In genomic region chr3L:19844507-19844906, dm6 we compare ENCODE assay signal across 2 fruit fly cellular contexts.
A peak's percentile ranks its signal among the peaks of the same experiment; 100 is the strongest.
TF ChIP-seq lines count a peak whose summit lies in the region.

No protein-coding gene starts in this region.

- no peak for TF ChIP-seq CTCF in whole organism, embryonic (GFP tag; optimal IDR thresholded peaks at IDR 0.05; lab: Kevin White, UChicago)

TF ChIP-seq in whole organism, embryonic, 481 proteins besides CTCF, POLR2A, EP300 and RAD21:
- TF ChIP-seq crol (GFP tag; IDR thresholded peaks at IDR 0.05; lab: Robert Waterston, UW): peak; percentile 50
- no peak for TF ChIP-seq CG18599 (GFP tag; optimal IDR thresholded peaks at IDR 0.05; lab: Kevin White, UChicago)
- TF ChIP-seq CG7963 (GFP tag; IDR thresholded peaks at IDR 0.05; lab: Robert Waterston, UW; ENCODE audit: partially characterized antibody): 0 out of 3 replicates have a peak, but pooled peaks have one; percentile 17
- TF ChIP-seq CG12071 (GFP tag; optimal IDR thresholded peaks at IDR 0.05; lab: Kevin White, UChicago): no peak
- TF ChIP-seq CG2678 (tag; optimal IDR thresholded peaks at IDR 0.05; lab: Kevin White, UChicago): no peak
- TF ChIP-seq ken (GFP tag; IDR thresholded peaks at IDR 0.05; lab: Robert Waterston, UW): 0 out of 3 replicates have a peak, but pooled peaks have one; percentile 32
- no peak for TF ChIP-seq CG18764 (GFP tag; optimal IDR thresholded peaks at IDR 0.05; lab: Kevin White, UChicago)
TF ChIP-seq in whole organism, embryonic: peak in this region for 3.

TF ChIP-seq in whole organism, wandering third instar larva, 38 proteins besides CTCF, POLR2A, EP300 and RAD21:
- no peak for TF ChIP-seq fru (GFP tag; optimal IDR thresholded peaks at IDR 0.05; lab: Kevin White, UChicago)
- peak; percentile 96 for TF ChIP-seq Dfd (GFP tag; optimal IDR thresholded peaks at IDR 0.05; lab: Kevin White, UChicago)

Comparison
In these comparisons a context has a peak if more than half of its experiments do, and no peak if none do; other contexts are left out.
1. Of the 10 proteins assayed by ChIP-seq in both whole organism, embryonic and whole organism, wandering third instar larva: peak only in whole organism, embryonic: none; only in whole organism, wandering third instar larva: Dfd; in both: none; in neither: 9.